Fruit fly (Drosophila melanogaster) whole organism, prepupa: Measurements from ENCODE around the gene Es2.

Experiments used
- Blimp-1 ChIP-seq: fragments of 200-800 bp; sonication (Bioruptor generic); optimal IDR thresholded peaks from 3 replicates; lab custom pipeline; 2017; ENCODE audit warnings: missing biosample characterization, missing genetic modification characterization, mild to moderate bottlenecking, moderate library complexity, missing genetic modification reagents
- CG10631 ChIP-seq: fragments of 200-800 bp; sonication (Bioruptor generic); optimal IDR thresholded peaks from 2 replicates; lab custom pipeline; 2016; ENCODE audit warnings: missing biosample characterization, missing genetic modification characterization
- CG10669 ChIP-seq: fragments of 200-800 bp; sonication (Bioruptor generic); optimal IDR thresholded peaks from 3 replicates; lab custom pipeline; 2018; ENCODE audit warnings: missing biosample characterization, mild to moderate bottlenecking, missing genetic modification characterization, moderate library complexity
- CG11762 ChIP-seq: fragments of 200-800 bp; sonication (Bioruptor generic); optimal IDR thresholded peaks from 3 replicates; lab custom pipeline; 2016; ENCODE audit warnings: missing biosample characterization, missing genetic modification characterization; ENCODE audit not compliant: insufficient read depth
- CG11902 ChIP-seq: fragments of 200-800 bp; sonication (Bioruptor generic); optimal IDR thresholded peaks from 3 replicates; lab custom pipeline; 2016; ENCODE audit warnings: missing biosample characterization, missing genetic modification characterization
- CG15336 ChIP-seq: fragments of 200-800 bp; sonication (Bioruptor generic); IDR thresholded peaks from 2 replicates; pipeline ENCODE4 v1.3.6; 2022; ENCODE audit warnings: missing biosample characterization, missing genetic modification characterization
- CG1621 ChIP-seq: fragments of 200-800 bp; sonication (Bioruptor generic); optimal IDR thresholded peaks from 3 replicates; lab custom pipeline; 2018; ENCODE audit warnings: missing biosample characterization, mild to moderate bottlenecking, missing genetic modification characterization
- CG31627 ChIP-seq: fragments of 200-800 bp; sonication (Bioruptor generic); optimal IDR thresholded peaks from 3 replicates; lab custom pipeline; 2016; ENCODE audit warnings: missing biosample characterization, missing genetic modification characterization
- CG34406 ChIP-seq: fragments of 200-800 bp; sonication (Bioruptor generic); optimal IDR thresholded peaks from 3 replicates; lab custom pipeline; 2016; ENCODE audit warnings: missing biosample characterization, missing genetic modification characterization
- CG3919 ChIP-seq: fragments of 200-800 bp; sonication (Bioruptor generic); optimal IDR thresholded peaks from 3 replicates; lab custom pipeline; 2016; ENCODE audit warnings: missing biosample characterization, missing genetic modification characterization
- CG6163 ChIP-seq: fragments of 200-800 bp; sonication (Bioruptor generic); IDR thresholded peaks from 3 replicates; pipeline ENCODE4 v1.3.6; 2022; ENCODE audit warnings: missing biosample characterization, missing genetic modification characterization
- CG6276 ChIP-seq: fragments of 200-800 bp; sonication (Bioruptor generic); optimal IDR thresholded peaks from 2 replicates; lab custom pipeline; 2017; ENCODE audit warnings: missing biosample characterization, mild to moderate bottlenecking, missing genetic modification characterization
- CG6808 ChIP-seq: fragments of 200-800 bp; sonication (Bioruptor generic); optimal IDR thresholded peaks from 3 replicates; lab custom pipeline; 2017; ENCODE audit warnings: missing biosample characterization, missing genetic modification characterization, mild to moderate bottlenecking, moderate library complexity, missing genetic modification reagents
- CG6854 ChIP-seq: fragments of 200-800 bp; sonication (Bioruptor generic); optimal IDR thresholded peaks from 2 replicates; lab custom pipeline; 2017; ENCODE audit warnings: missing biosample characterization, mild to moderate bottlenecking, missing genetic modification characterization
- CG7368 ChIP-seq: fragments of 200-800 bp; sonication (Bioruptor generic); optimal IDR thresholded peaks from 3 replicates; lab custom pipeline; 2016; ENCODE audit warnings: missing biosample characterization, missing genetic modification characterization
- CG8119 ChIP-seq: fragments of 200-800 bp; sonication (Bioruptor generic); IDR thresholded peaks from 3 replicates; pipeline ENCODE4 v1.3.6; 2022; ENCODE audit warnings: missing biosample characterization, missing genetic modification characterization
- CG8319 ChIP-seq: fragments of 200-800 bp; sonication (Bioruptor generic); optimal IDR thresholded peaks from 3 replicates; lab custom pipeline; 2016; ENCODE audit warnings: missing biosample characterization, missing genetic modification characterization
- CG8632 ChIP-seq: fragments of 200-800 bp; sonication (Bioruptor generic); optimal IDR thresholded peaks from 3 replicates; lab custom pipeline; 2016; ENCODE audit warnings: missing biosample characterization, missing genetic modification characterization
- CG9139 ChIP-seq: fragments of 200-800 bp; sonication (Bioruptor generic); optimal IDR thresholded peaks from 3 replicates; lab custom pipeline; 2017; ENCODE audit warnings: missing biosample characterization, mild to moderate bottlenecking, missing genetic modification characterization
- Eip75B ChIP-seq: fragments of 200-800 bp; sonication (Bioruptor generic); optimal IDR thresholded peaks from 3 replicates; lab custom pipeline; 2016; ENCODE audit warnings: missing biosample characterization, missing genetic modification characterization
- Ets21C ChIP-seq: fragments of 200-800 bp; sonication (Bioruptor generic); optimal IDR thresholded peaks from 3 replicates; lab custom pipeline; 2016; ENCODE audit warnings: missing biosample characterization, missing genetic modification characterization
- Gug ChIP-seq: fragments of 200-800 bp; sonication (Bioruptor generic); IDR thresholded peaks from 2 replicates; pipeline ENCODE4 v1.3.6; 2022; ENCODE audit warnings: missing biosample characterization, missing genetic modification characterization
- Hr38 ChIP-seq: sonication (Bioruptor generic); optimal IDR thresholded peaks from 2 replicates; lab custom pipeline; 2016; ENCODE audit warnings: missing biosample characterization, missing genetic modification characterization
- Hr39 ChIP-seq: fragments of 200-800 bp; sonication (Bioruptor generic); optimal IDR thresholded peaks from 2 replicates; lab custom pipeline; 2016; ENCODE audit warnings: missing biosample characterization, missing genetic modification characterization
- Lpt ChIP-seq: fragments of 200-800 bp; sonication (Bioruptor generic); optimal IDR thresholded peaks from 3 replicates; lab custom pipeline; 2016; ENCODE audit warnings: missing biosample characterization, missing genetic modification characterization
- OdsH ChIP-seq: fragments of 200-800 bp; sonication (Bioruptor generic); optimal IDR thresholded peaks from 3 replicates; lab custom pipeline; 2016; ENCODE audit warnings: missing biosample characterization, missing genetic modification characterization
- Sox102F ChIP-seq: fragments of 200-800 bp; sonication (Bioruptor generic); optimal IDR thresholded peaks from 2 replicates; lab custom pipeline; 2016; ENCODE audit warnings: missing biosample characterization, mild to moderate bottlenecking, missing genetic modification characterization
- Sox14 ChIP-seq: fragments of 200-800 bp; sonication (Bioruptor generic); optimal IDR thresholded peaks from 3 replicates; lab custom pipeline; 2016; ENCODE audit warnings: missing biosample characterization, missing genetic modification characterization
- achi ChIP-seq: fragments of 200-800 bp; sonication (Bioruptor generic); optimal IDR thresholded peaks from 3 replicates; lab custom pipeline; 2016; ENCODE audit warnings: missing biosample characterization, missing genetic modification characterization
- cyc ChIP-seq: fragments of 200-800 bp; sonication (Bioruptor generic); optimal IDR thresholded peaks from 3 replicates; lab custom pipeline; 2016; ENCODE audit warnings: missing biosample characterization, missing genetic modification characterization
- eg ChIP-seq: fragments of 200-800 bp; sonication (Bioruptor generic); IDR thresholded peaks from 3 replicates; pipeline ENCODE4 v1.3.6; 2022; ENCODE audit warnings: missing biosample characterization, missing genetic modification characterization
- esn ChIP-seq: fragments of 200-800 bp; sonication (Bioruptor generic); optimal IDR thresholded peaks from 2 replicates; lab custom pipeline; 2016; ENCODE audit warnings: missing biosample characterization, mild to moderate bottlenecking, missing genetic modification characterization, moderate library complexity
- fd85E ChIP-seq: fragments of 200-800 bp; sonication (Bioruptor generic); optimal IDR thresholded peaks from 3 replicates; lab custom pipeline; 2016; ENCODE audit warnings: missing biosample characterization, missing genetic modification characterization
- lz ChIP-seq: fragments of 200-800 bp; sonication (Bioruptor generic); optimal IDR thresholded peaks from 3 replicates; lab custom pipeline; 2016; ENCODE audit warnings: missing biosample characterization, missing genetic modification characterization
- spab ChIP-seq: fragments of 200-800 bp; sonication (Bioruptor generic); optimal IDR thresholded peaks from 2 replicates; lab custom pipeline; 2017; ENCODE audit warnings: missing biosample characterization, mild to moderate bottlenecking, missing genetic modification characterization, missing genetic modification reagents
- topi ChIP-seq: fragments of 200-800 bp; sonication (Bioruptor generic); optimal IDR thresholded peaks from 3 replicates; lab custom pipeline; 2016; ENCODE audit warnings: missing biosample characterization, missing genetic modification characterization
- vri ChIP-seq: fragments of 200-800 bp; sonication (Bioruptor generic); optimal IDR thresholded peaks from 3 replicates; lab custom pipeline; 2016; ENCODE audit warnings: missing biosample characterization, mild to moderate bottlenecking, missing genetic modification characterization

The Es2 gene

DNA sequence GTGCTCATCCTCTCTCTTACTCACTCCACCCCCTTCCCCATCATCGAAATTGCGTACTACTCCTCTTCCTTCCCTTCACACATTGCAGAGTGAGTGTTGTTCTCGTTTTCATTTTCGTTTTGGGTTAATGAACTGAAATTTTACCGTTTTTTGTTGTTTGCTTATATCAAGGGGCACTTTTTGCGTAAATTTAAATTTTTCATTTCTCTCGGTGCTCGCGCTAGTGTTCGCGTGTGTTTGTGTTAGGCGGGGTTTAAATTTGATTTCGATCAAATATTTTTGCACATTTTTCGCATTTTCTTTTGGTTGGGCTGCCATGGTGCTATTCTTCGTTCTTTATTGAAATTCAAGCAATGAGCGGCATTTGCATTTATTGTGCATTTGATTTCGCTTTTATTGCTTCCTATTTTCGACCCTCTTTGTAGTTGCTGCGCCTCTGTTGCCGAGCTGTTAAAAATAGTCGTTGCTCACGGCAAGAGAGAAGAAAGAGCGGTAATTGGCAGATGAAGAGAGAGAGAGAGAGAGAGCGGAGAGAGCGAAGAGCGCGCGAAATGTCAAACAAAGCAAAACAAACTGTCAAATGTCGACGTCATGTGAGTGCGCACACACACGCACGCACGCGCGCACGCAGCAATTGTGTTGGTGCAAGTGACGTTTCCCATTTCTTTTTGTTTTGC, 40.4 kb upstream of the Es2 start (continued):
- TF ChIP-seq cyc, result peak; percentile 41
- TF ChIP-seq Hr39 (GFP tag; lab: Kevin White, UChicago), result peak; percentile 25
- no peak for TF ChIP-seq CG3919 (GFP tag; lab: Kevin White, UChicago)
- TF ChIP-seq esn (GFP tag; lab: Kevin White, UChicago), result peak; percentile 63
- TF ChIP-seq CG11762 (GFP tag; lab: Kevin White, UChicago), result no peak
- TF ChIP-seq CG6808 (GFP tag; lab: Kevin White, UChicago), result peak; percentile 70
- peak; percentile 83 for TF ChIP-seq CG15336 (GFP tag; lab: Robert Waterston, UW)
- TF ChIP-seq CG34406 (GFP tag; lab: Kevin White, UChicago), result peak; percentile 21
- peak; percentile 82 for TF ChIP-seq CG8119
- peak; percentile 91 for TF ChIP-seq achi (GFP tag; lab: Kevin White, UChicago)
- TF ChIP-seq CG7368, result peak; percentile 29
- peak; percentile 37 for TF ChIP-seq topi
- no peak for TF ChIP-seq lz (GFP tag; lab: Kevin White, UChicago)
- peak; percentile 50 for TF ChIP-seq fd85E (GFP tag; lab: Kevin White, UChicago)
- TF ChIP-seq Eip75B, result peak; percentile 47
- peak; percentile 16 for TF ChIP-seq OdsH (GFP tag; lab: Kevin White, UChicago)
- TF ChIP-seq CG8632 (GFP tag; lab: Kevin White, UChicago), result peak; percentile 31
- TF ChIP-seq Blimp-1 (GFP tag; lab: Kevin White, UChicago), result peak; percentile 82
- TF ChIP-seq Sox14, result peak; percentile 67

DNA sequence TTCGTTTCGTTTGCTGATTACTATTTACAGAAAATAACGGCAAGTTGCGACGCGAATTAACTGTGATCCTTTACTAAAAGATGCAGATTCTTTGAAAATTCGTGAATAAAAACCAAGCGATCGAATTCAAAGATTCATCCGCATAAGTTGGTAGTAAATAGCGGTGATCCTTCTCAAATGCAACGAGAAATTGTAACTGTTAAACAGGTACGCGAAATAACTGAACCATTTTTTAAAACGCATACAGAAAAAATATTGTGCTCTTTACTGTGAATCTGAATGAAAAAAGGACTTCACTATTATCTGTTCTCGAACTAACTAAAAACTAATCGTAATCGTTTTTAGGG, 39.9 kb upstream of the Es2 start:
- TF ChIP-seq vri (GFP tag; lab: Kevin White, UChicago), result no peak
- no peak for TF ChIP-seq cyc
- no peak for TF ChIP-seq Eip75B
- no peak for TF ChIP-seq eg (GFP tag; lab: Robert Waterston, UW)
- TF ChIP-seq CG10631 (GFP tag; lab: Kevin White, UChicago), result no peak
- TF ChIP-seq CG8319 (GFP tag; lab: Kevin White, UChicago), result no peak
- no peak for TF ChIP-seq OdsH (GFP tag; lab: Kevin White, UChicago)
- no peak for TF ChIP-seq Ets21C (GFP tag; lab: Kevin White, UChicago)
- no peak for TF ChIP-seq lz (GFP tag; lab: Kevin White, UChicago)
- no peak for TF ChIP-seq Lpt (GFP tag; lab: Kevin White, UChicago)
- TF ChIP-seq Sox102F (GFP tag; lab: Kevin White, UChicago), result no peak
- TF ChIP-seq CG6276 (GFP tag; lab: Kevin White, UChicago), result no peak
- TF ChIP-seq Blimp-1 (GFP tag; lab: Kevin White, UChicago), result no peak
- TF ChIP-seq Gug, result no peak
- TF ChIP-seq CG31627 (GFP tag; lab: Kevin White, UChicago), result no peak
- TF ChIP-seq CG6854 (GFP tag; lab: Kevin White, UChicago), result no peak
- no peak for TF ChIP-seq Hr38 (GFP tag; lab: Kevin White, UChicago)
- no peak for TF ChIP-seq spab (GFP tag; lab: Kevin White, UChicago)
- no peak for TF ChIP-seq CG9139
- TF ChIP-seq, all 60 proteins: peak for 0

DNA sequence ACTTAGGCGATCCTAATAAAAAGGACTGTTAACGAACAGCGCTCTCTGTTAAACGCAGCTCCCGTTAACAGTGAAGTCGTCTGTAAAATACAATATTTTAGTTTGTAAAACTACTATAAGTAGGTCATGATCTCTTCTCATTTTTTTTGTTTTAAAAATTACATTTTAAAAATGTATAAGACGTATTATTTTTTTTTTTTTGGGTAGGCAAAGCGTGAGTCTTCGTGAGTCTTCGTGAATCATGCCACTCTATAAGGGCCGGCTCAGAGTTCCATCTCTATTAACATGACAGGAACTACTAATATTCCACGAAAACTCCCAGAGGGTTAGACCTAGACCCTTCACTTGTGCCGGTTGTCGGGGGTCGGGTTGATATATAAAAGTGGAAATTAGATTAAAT, 38.6 kb upstream of the Es2 start:
- TF ChIP-seq CG6163 (GFP tag; lab: Robert Waterston, UW), result no peak
- TF ChIP-seq Gug, result no peak
- TF ChIP-seq Hr38 (GFP tag; lab: Kevin White, UChicago), result no peak
- no peak for TF ChIP-seq CG34406 (GFP tag; lab: Kevin White, UChicago)
- no peak for TF ChIP-seq CG10669
- TF ChIP-seq CG8119, result no peak
- peak; percentile 35 for TF ChIP-seq achi (GFP tag; lab: Kevin White, UChicago)

DNA sequence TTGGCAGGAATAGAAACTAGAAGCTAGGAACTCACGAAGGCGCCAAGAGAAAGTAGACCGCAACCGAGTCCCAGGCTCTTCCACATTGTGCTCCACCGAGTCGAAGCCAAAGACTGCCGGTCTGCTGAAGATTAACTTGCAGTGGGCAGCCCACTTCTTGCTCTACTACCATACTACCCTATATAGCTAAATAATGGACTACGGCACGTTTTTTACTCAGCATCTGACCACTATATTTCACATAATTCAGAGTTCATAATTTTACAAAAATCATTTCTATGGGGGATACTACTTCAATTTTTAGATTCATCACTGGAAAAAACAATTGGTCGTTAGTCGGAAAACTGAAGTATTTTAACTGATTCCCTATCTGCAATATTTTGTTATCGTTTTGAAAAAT, 27.6 kb upstream of the Es2 start, which contains the start of gene CG32712:
Gene CG32712 (minus strand): TSS at position 101 of the 400 bp plus-strand sequence.
- TF ChIP-seq Sox14 (no peak), Lpt (GFP tag; lab: Kevin White, UChicago) (no peak), CG11902 (GFP tag; lab: Kevin White, UChicago) (no peak), CG1621 (no peak), OdsH (GFP tag; lab: Kevin White, UChicago) (no peak)
